Worm (Caenorhabditis elegans) whole organism, midembryonic: ENCODE data around the gene T23F11.11.

Source experiments
- cog-1 ChIP-seq: sonication (generic microtip); optimal IDR thresholded peaks from 2 replicates; lab custom pipeline; 2016; ENCODE audit warnings: missing genetic modification characterization, missing compliant biosample characterization
- flt-1 ChIP-seq: fragments of 200-800 bp; sonication (Bioruptor generic); IDR thresholded peaks from 2 replicates; pipeline ENCODE4 v1.3.6; 2022; ENCODE audit warnings: missing genetic modification characterization, missing compliant biosample characterization
- ref-1 ChIP-seq: fragments of 200-800 bp; sonication (Bioruptor generic); conservative IDR thresholded peaks from 2 replicates; pipeline ENCODE4 v1.3.6; 2022; ENCODE audit warnings: missing genetic modification reagents, missing genetic modification characterization, missing compliant biosample characterization
- tab-1 ChIP-seq: fragments of 200-800 bp; sonication (Bioruptor generic); IDR thresholded peaks from 2 replicates; pipeline ENCODE4 v1.3.6; 2022; ENCODE audit warnings: missing genetic modification characterization, missing compliant biosample characterization

ce11 chrIII:4649363-4649768 lies 22.0 kb downstream of the T23F11.11 start:
- no peak for TF ChIP-seq ref-1 (GFP tag; lab: Robert Waterston, UW)
- peak; percentile 83 for TF ChIP-seq cog-1
- TF ChIP-seq tab-1 = no peak
- no peak for TF ChIP-seq flt-1 (GFP tag; lab: Robert Waterston, UW)
